Worm (Caenorhabditis elegans) whole organism, L2 larva: ENCODE data around the gene pak-2.

Source experiments
- C34F6.9 ChIP-seq: fragments of 150-350 bp; optimal IDR thresholded peaks from 2 replicates; lab custom pipeline; 2014; ENCODE audit warnings: missing biosample characterization, missing genetic modification characterization
- F13H6.1 ChIP-seq: sonication (generic microtip); optimal IDR thresholded peaks from 2 replicates; lab custom pipeline; 2016; ENCODE audit warnings: missing genetic modification characterization, missing compliant biosample characterization
- R02D3.7 ChIP-seq: fragments of 150-350 bp; optimal IDR thresholded peaks from 2 replicates; lab custom pipeline; 2014; ENCODE audit warnings: missing biosample characterization, missing genetic modification characterization
- ZK546.5 ChIP-seq: sonication (generic microtip); optimal IDR thresholded peaks from 2 replicates; lab custom pipeline; 2017; ENCODE audit warnings: missing biosample characterization, missing genetic modification characterization
- aly-2 ChIP-seq: fragments of 150-350 bp; optimal IDR thresholded peaks from 2 replicates; lab custom pipeline; 2014; ENCODE audit warnings: missing biosample characterization, missing genetic modification characterization
- ama-1 ChIP-seq: fragments of 150-350 bp; optimal IDR thresholded peaks from 2 replicates; lab custom pipeline; 2018; ENCODE audit warnings: inconsistent platforms
- ceh-16 ChIP-seq: fragments of 150-350 bp; optimal IDR thresholded peaks from 2 replicates; lab custom pipeline; 2014; ENCODE audit warnings: missing biosample characterization, missing genetic modification characterization
- crh-2 ChIP-seq: sonication (generic microtip); optimal IDR thresholded peaks from 2 replicates; lab custom pipeline; 2017; ENCODE audit warnings: missing biosample characterization, missing genetic modification characterization
- dmd-4 ChIP-seq: sonication (generic microtip); optimal IDR thresholded peaks from 2 replicates; lab custom pipeline; 2017; ENCODE audit warnings: missing biosample characterization, missing genetic modification characterization
- elt-1 ChIP-seq: fragments of 150-350 bp; optimal IDR thresholded peaks from 2 replicates; lab custom pipeline; 2014; ENCODE audit warnings: missing biosample characterization, missing genetic modification characterization
- elt-3 ChIP-seq: sonication (generic microtip); optimal IDR thresholded peaks from 2 replicates; lab custom pipeline; 2017; ENCODE audit warnings: missing biosample characterization, missing genetic modification characterization
- fos-1 ChIP-seq: fragments of 150-350 bp; optimal IDR thresholded peaks from 2 replicates; lab custom pipeline; 2014; ENCODE audit warnings: missing biosample characterization, missing genetic modification characterization
- gmeb-1 ChIP-seq: fragments of 150-350 bp; optimal IDR thresholded peaks from 2 replicates; lab custom pipeline; 2014; ENCODE audit warnings: missing biosample characterization, missing genetic modification characterization
- lin-11 ChIP-seq: fragments of 150-350 bp; sonication (generic microtip); optimal IDR thresholded peaks from 2 replicates; lab custom pipeline; 2014; ENCODE audit warnings: missing biosample characterization, missing genetic modification characterization, inconsistent platforms, mixed read lengths
- lin-13 ChIP-seq: fragments of 150-350 bp; optimal IDR thresholded peaks from 2 replicates; lab custom pipeline; 2014; ENCODE audit warnings: missing biosample characterization, missing genetic modification reagents, missing genetic modification characterization
- lin-39 ChIP-seq: fragments of 150-350 bp; optimal IDR thresholded peaks from 2 replicates; lab custom pipeline; 2014; ENCODE audit warnings: missing biosample characterization, missing genetic modification reagents, missing genetic modification characterization
- lsy-2 ChIP-seq, 2 experiments: fragments of 150-350 bp in 1 of 2; sonication (generic microtip) in 1 of 2; optimal IDR thresholded peaks; 2 replicates each; lab custom pipeline; 2014 to 2017; ENCODE audit warnings: missing biosample characterization in 2 of 2, missing genetic modification characterization in 2 of 2
- mab-5 ChIP-seq: fragments of 150-350 bp; optimal IDR thresholded peaks from 2 replicates; lab custom pipeline; 2014; ENCODE audit warnings: missing biosample characterization, missing genetic modification characterization
- mdl-1 ChIP-seq, 2 experiments: fragments of 150-350 bp in 1 of 2; sonication (generic microtip) in 1 of 2; optimal IDR thresholded peaks; 2 replicates each; lab custom pipeline; 2017; ENCODE audit warnings: missing biosample characterization in 2 of 2, missing genetic modification characterization in 2 of 2
- nhr-10 ChIP-seq: sonication (generic microtip); optimal IDR thresholded peaks from 2 replicates; lab custom pipeline; 2017; ENCODE audit warnings: missing biosample characterization, missing genetic modification characterization
- nhr-12 ChIP-seq: fragments of 150-350 bp; optimal IDR thresholded peaks from 2 replicates; lab custom pipeline; 2014; ENCODE audit warnings: missing biosample characterization, missing genetic modification characterization
- nhr-129 ChIP-seq: fragments of 150-350 bp; optimal IDR thresholded peaks from 2 replicates; lab custom pipeline; 2014; ENCODE audit warnings: missing biosample characterization, missing genetic modification characterization
- nhr-23 ChIP-seq: fragments of 150-350 bp; optimal IDR thresholded peaks from 2 replicates; lab custom pipeline; 2014; ENCODE audit warnings: missing biosample characterization, missing genetic modification reagents, missing genetic modification characterization
- nhr-237 ChIP-seq: fragments of 150-350 bp; optimal IDR thresholded peaks from 2 replicates; lab custom pipeline; 2014; ENCODE audit warnings: missing biosample characterization, missing genetic modification characterization
- nhr-25 ChIP-seq: fragments of 150-350 bp; sonication (generic microtip); optimal IDR thresholded peaks from 3 replicates; lab custom pipeline; 2014; ENCODE audit warnings: missing biosample characterization, missing genetic modification characterization
- nhr-6 ChIP-seq: fragments of 150-350 bp; optimal IDR thresholded peaks from 2 replicates; lab custom pipeline; 2014; ENCODE audit warnings: missing biosample characterization, missing genetic modification characterization
- peb-1 ChIP-seq: fragments of 150-350 bp; optimal IDR thresholded peaks from 2 replicates; lab custom pipeline; 2014; ENCODE audit warnings: missing biosample characterization, missing genetic modification characterization
- sem-4 ChIP-seq: fragments of 150-350 bp; optimal IDR thresholded peaks from 2 replicates; lab custom pipeline; 2014; ENCODE audit warnings: missing biosample characterization, missing genetic modification reagents, missing genetic modification characterization
- sma-3 ChIP-seq: sonication (generic microtip); optimal IDR thresholded peaks from 2 replicates; lab custom pipeline; 2016; ENCODE audit warnings: missing genetic modification reagents, missing genetic modification characterization, missing compliant biosample characterization
- sma-9 ChIP-seq, 2 experiments: fragments of 150-350 bp in 1 of 2; sonication (generic microtip) in 1 of 2; optimal IDR thresholded peaks; 2 replicates each; lab custom pipeline; 2014 to 2016; ENCODE audit warnings: missing genetic modification characterization in 2 of 2, mild to moderate bottlenecking in 1 of 2, missing biosample characterization in 1 of 2, missing compliant biosample characterization in 1 of 2, missing genetic modification reagents in 1 of 2, moderate library complexity in 1 of 2
- snpc-4 ChIP-seq: fragments of 150-350 bp; optimal IDR thresholded peaks from 2 replicates; lab custom pipeline; 2014; ENCODE audit warnings: missing biosample characterization, missing genetic modification characterization
- unc-39 ChIP-seq: fragments of 150-350 bp; optimal IDR thresholded peaks from 2 replicates; lab custom pipeline; 2014; ENCODE audit warnings: missing biosample characterization, missing genetic modification characterization
- unc-55 ChIP-seq: fragments of 150-350 bp; sonication (generic microtip); optimal IDR thresholded peaks from 3 replicates; lab custom pipeline; 2014; ENCODE audit warnings: missing biosample characterization, missing genetic modification reagents, missing genetic modification characterization
- unc-62 ChIP-seq: fragments of 150-350 bp; optimal IDR thresholded peaks from 2 replicates; lab custom pipeline; 2014; ENCODE audit warnings: missing biosample characterization, missing genetic modification reagents, missing genetic modification characterization
- zag-1 ChIP-seq: fragments of 150-350 bp; optimal IDR thresholded peaks from 2 replicates; lab custom pipeline; 2014; ENCODE audit warnings: missing biosample characterization, missing genetic modification characterization
- ztf-1 ChIP-seq: fragments of 200-800 bp; sonication (Bioruptor generic); conservative IDR thresholded peaks from 2 replicates; pipeline ENCODE4 v1.3.6; 2022; ENCODE audit warnings: missing genetic modification characterization, missing compliant biosample characterization
- ztf-11 ChIP-seq: sonication (generic microtip); optimal IDR thresholded peaks from 2 replicates; lab custom pipeline; 2017; ENCODE audit warnings: missing biosample characterization, missing genetic modification characterization
- ztf-4 ChIP-seq: fragments of 150-350 bp; optimal IDR thresholded peaks from 2 replicates; lab custom pipeline; 2014; ENCODE audit warnings: missing biosample characterization, missing genetic modification characterization

The pak-2 gene

DNA sequence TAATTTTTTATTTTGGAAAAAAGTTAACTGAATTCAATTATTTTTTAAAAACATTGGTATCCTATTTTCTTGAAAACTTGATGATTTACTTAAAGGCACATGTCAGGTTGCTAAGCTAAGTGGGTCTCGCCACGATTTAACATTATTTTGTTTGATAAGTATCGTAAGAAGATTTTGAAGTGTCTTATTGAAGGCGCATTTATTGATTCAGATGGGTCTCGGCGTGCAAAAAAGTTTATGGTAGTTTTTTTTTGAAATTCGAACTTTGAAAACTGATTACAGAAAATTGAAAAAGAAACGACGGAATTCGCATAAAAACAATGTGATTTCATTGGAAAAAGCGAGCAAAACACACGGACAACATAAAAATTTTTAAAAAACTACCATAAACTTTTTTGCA lies 43.7 kb upstream of the pak-2 start:
- TF ChIP-seq mab-5 (tag; lab: Kevin White, UChicago) (no peak), unc-62 (GFP tag; lab: Kevin White, UChicago) (no peak), nhr-25 (tag; lab: Kevin White, UChicago) (no peak), peb-1 (tag; lab: Kevin White, UChicago) (no peak)

DNA sequence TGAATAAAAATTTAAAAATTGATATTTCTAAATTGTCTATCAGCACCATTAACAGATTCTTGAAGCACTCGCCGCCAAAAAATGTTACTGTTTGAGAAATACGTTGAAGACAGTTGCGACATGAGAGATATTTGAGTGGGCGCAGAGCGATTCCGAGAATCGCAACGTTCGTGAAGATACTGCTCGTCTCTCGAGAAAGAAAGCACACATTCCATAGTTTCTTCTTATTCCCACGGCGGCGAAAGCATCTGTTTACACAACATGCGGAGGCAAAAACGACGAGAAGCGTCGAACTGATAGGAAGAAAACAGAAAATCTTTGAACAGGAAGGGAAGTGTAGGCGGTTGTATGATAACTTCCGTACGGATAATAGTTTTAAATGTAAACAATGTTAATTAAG lies 43.2 kb upstream of the pak-2 start:
- TF ChIP-seq zag-1 (tag; lab: Kevin White, UChicago), result no peak
- peak; percentile 21 for TF ChIP-seq lin-13
- peak; percentile 38 for TF ChIP-seq ama-1
- TF ChIP-seq C34F6.9, result peak; percentile 14
- TF ChIP-seq nhr-129 (tag; lab: Kevin White, UChicago), result peak; percentile 78
- TF ChIP-seq elt-1 (tag; lab: Kevin White, UChicago), result no peak
- peak; percentile 14 to 48 for TF ChIP-seq lsy-2 (tag; optimal IDR thresholded peaks at IDR 0.05; lab: Kevin White, UChicago)
- no peak for TF ChIP-seq nhr-10 (tag; lab: Kevin White, UChicago)
- peak; percentile 33 for TF ChIP-seq sem-4 (tag; lab: Kevin White, UChicago)
- peak; percentile 86 for TF ChIP-seq F13H6.1 (tag; lab: Kevin White, UChicago)
- TF ChIP-seq crh-2 (tag; lab: Kevin White, UChicago), result peak; percentile 14
- peak; percentile 79 for TF ChIP-seq ztf-4
- peak; percentile 81 for TF ChIP-seq sma-9 (GFP tag; optimal IDR thresholded peaks at IDR 0.05; lab: Kevin White, UChicago)
- TF ChIP-seq sma-9 (tag; optimal IDR thresholded peaks at IDR 0.05; lab: Kevin White, UChicago), result no peak
- peak; percentile 68 for TF ChIP-seq nhr-6
- TF ChIP-seq sma-3 (GFP tag; lab: Kevin White, UChicago), result peak; percentile 73
- no peak for TF ChIP-seq nhr-12 (tag; lab: Kevin White, UChicago)

DNA sequence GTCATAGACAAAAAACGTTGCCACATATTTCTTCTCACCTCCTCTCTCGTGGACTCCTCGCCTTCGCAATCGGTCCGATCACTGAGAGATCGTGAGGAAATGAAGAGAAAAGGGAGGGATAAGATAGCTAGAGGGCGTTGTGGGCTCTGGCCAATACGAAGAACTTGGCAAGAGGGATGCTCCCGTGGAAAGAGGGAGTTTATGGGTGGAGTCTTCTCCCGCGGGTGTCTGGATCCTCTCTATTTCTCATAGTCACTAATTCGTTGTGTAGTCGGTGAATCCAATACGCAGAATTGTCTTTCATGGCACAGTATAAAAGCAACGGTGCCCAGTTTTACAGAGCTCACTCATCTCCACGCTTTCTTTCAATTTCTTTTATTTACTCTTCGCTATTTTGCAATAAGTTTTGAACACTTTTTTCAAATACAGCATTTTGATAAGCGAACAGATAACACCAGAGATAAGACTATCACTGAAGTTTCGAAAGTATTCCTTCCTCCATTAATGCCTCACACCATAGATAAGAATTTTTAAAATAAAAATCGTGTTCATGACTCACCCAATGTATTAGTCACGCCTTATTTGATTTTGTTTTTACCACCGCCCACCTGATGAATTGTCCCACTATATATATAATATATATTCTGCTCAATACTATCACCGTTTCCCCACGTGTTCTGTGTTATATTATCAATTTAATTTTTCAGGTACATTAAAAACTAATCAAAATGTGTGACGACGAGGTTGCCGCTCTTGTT lies 41.3 kb upstream of the pak-2 start, which contains the start of gene act-1:
act-1 (plus strand) TSS at position 708 of the 758 bp plus-strand sequence.
- TF ChIP-seq sma-9 (GFP tag; optimal IDR thresholded peaks at IDR 0.05; lab: Kevin White, UChicago), result peak; percentile 60
- no peak for TF ChIP-seq sma-9 (tag; optimal IDR thresholded peaks at IDR 0.05; lab: Kevin White, UChicago)
- peak; percentile 9 for TF ChIP-seq sem-4 (tag; lab: Kevin White, UChicago)
- peak; percentile 96 for TF ChIP-seq fos-1 (tag; lab: Kevin White, UChicago)
- no peak for TF ChIP-seq snpc-4 (tag; lab: Kevin White, UChicago)
- TF ChIP-seq ceh-16 (tag; lab: Kevin White, UChicago), result no peak
- peak; percentile 60 for TF ChIP-seq nhr-129 (tag; lab: Kevin White, UChicago)
- peak; percentile 75 for TF ChIP-seq F13H6.1 (tag; lab: Kevin White, UChicago)
- TF ChIP-seq lsy-2 (tag; optimal IDR thresholded peaks at IDR 0.05; lab: Kevin White, UChicago), result peak in 1 of 2 experiments; percentile 29
- no peak for TF ChIP-seq nhr-23 (tag; lab: Kevin White, UChicago)
- TF ChIP-seq, all 48 proteins: peak for 6

DNA sequence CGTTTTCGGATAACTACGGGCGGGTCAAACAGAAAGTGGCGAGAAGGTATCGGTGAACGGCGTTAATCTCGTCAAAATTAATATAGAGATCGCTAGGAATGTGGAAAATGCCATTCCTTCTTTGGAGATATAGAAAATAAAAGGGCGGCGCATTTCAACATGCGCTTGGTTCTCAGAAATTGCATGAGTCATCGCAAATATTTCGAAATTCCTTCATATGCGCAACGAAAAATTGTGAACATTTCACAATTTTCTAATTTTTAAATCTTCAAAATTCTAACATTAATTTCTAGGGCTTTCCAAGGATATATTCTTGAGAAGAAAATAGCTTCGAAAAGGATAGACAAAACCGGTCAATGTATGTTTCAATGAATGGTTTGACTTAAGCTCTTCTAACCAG lies 39.6 kb upstream of the pak-2 start:
- no peak for TF ChIP-seq snpc-4 (tag; lab: Kevin White, UChicago)
- peak; percentile 18 for TF ChIP-seq unc-55 (GFP tag; lab: Kevin White, UChicago)

DNA sequence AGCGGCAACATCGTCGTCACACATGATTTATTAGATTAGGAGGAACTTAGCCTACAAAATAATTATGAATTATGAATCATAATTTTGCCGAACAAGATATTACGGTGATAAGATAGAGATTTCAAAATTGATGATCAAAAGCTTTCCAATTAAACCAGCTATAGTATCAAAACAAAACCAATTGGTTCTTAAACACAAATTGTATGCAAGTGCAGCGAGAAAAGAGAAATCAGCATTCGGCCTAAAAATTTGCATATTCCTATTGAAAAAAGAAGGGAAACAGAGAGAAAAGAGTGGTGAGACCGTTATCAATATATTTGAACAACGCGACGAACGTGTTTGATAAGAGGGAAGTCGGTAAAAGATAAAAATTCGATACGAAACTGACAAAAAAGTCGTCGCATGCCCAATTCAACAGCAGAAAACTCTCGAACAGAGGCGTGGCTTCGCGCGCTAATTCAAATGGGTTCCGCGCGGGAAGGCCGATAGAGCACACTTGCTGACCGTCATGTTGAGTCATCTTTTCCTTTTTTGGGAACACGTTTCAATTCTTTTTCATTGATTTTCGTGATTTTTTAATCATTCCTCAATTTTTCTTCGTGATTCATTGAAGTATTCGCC lies 39.0 kb upstream of the pak-2 start, which contains the start of gene act-2:
act-2 (minus strand) TSS at position 51 of the 621 bp plus-strand sequence.
- TF ChIP-seq R02D3.7 (tag; lab: Kevin White, UChicago), result no peak
- peak; percentile 21 for TF ChIP-seq mab-5 (tag; lab: Kevin White, UChicago)
- peak; percentile 97 for TF ChIP-seq fos-1 (tag; lab: Kevin White, UChicago)
- peak; percentile 86 for TF ChIP-seq crh-2 (tag; lab: Kevin White, UChicago)
- no peak for TF ChIP-seq elt-1 (tag; lab: Kevin White, UChicago)
- no peak for TF ChIP-seq ztf-1 (GFP tag; lab: Robert Waterston, UW)
- TF ChIP-seq nhr-23 (tag; lab: Kevin White, UChicago), result no peak
- TF ChIP-seq snpc-4 (tag; lab: Kevin White, UChicago), result peak; percentile 55
- no peak for TF ChIP-seq elt-3 (tag; lab: Kevin White, UChicago)
- TF ChIP-seq zag-1 (tag; lab: Kevin White, UChicago), result peak; percentile 15
- TF ChIP-seq nhr-25 (tag; lab: Kevin White, UChicago), result peak; percentile 84
- no peak for TF ChIP-seq mdl-1 (tag; optimal IDR thresholded peaks at IDR 0.05; lab: Kevin White, UChicago)
- peak; percentile 40 for TF ChIP-seq ama-1
- peak in 1 of 2 experiments; percentile 75 for TF ChIP-seq lsy-2 (tag; optimal IDR thresholded peaks at IDR 0.05; lab: Kevin White, UChicago)
- TF ChIP-seq ztf-4, result peak; percentile 50
- TF ChIP-seq nhr-237, result no peak
- peak; percentile 80 for TF ChIP-seq sem-4 (tag; lab: Kevin White, UChicago)
- TF ChIP-seq C34F6.9, result peak; percentile 88
- peak; percentile 69 for TF ChIP-seq gmeb-1 (tag; lab: Kevin White, UChicago)
- no peak for TF ChIP-seq lin-39 (tag; lab: Kevin White, UChicago)
- TF ChIP-seq F13H6.1 (tag; lab: Kevin White, UChicago), result peak; percentile 44
- no peak for TF ChIP-seq aly-2 (tag; lab: Kevin White, UChicago)
- no peak for TF ChIP-seq nhr-10 (tag; lab: Kevin White, UChicago)
- TF ChIP-seq sma-3 (GFP tag; lab: Kevin White, UChicago), result peak; percentile 87
- no peak for TF ChIP-seq peb-1 (tag; lab: Kevin White, UChicago)
- TF ChIP-seq unc-55 (GFP tag; lab: Kevin White, UChicago), result peak; percentile 86
- no peak for TF ChIP-seq unc-39 (tag; lab: Kevin White, UChicago)
- no peak for TF ChIP-seq ztf-11
- peak; percentile 8 for TF ChIP-seq sma-9 (GFP tag; optimal IDR thresholded peaks at IDR 0.05; lab: Kevin White, UChicago)
- no peak for TF ChIP-seq sma-9 (tag; optimal IDR thresholded peaks at IDR 0.05; lab: Kevin White, UChicago)
- TF ChIP-seq dmd-4 (tag; lab: Kevin White, UChicago), result no peak
- TF ChIP-seq lin-11 (tag; lab: Kevin White, UChicago), result peak; percentile 76
- TF ChIP-seq ZK546.5 (tag; lab: Kevin White, UChicago), result no peak
